Worm (Caenorhabditis elegans): ENCODE data around the gene C17F4.7.

The C17F4.7 gene

DNA sequence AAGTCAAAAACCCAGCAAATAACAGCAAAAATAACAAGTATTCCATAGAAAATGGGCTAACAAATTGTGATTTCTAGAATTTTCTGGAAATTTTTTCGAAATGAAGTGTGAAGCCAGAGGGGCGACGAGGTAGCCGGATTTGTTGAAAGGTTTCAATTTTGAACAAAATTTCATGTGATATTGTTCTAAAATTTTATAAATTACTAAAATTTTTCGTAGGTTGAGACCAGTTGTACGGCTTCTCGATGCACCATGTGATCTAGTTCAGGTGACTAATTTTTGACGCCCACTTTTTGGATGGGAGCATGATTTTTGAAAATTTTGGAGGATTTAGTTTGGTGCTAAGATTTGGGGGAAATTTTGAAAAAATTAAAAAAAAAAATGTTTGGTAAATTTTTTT is 13.4 kb upstream of the C17F4.7 start, which contains the start of gene gcy-19:
gcy-19 (minus strand) TSS at position 101 of the 400 bp plus-strand sequence.
- TF ChIP-seq nhr-90 (tag; optimal IDR thresholded peaks at IDR 0.05; ENCODE audit: poor library complexity) (no peak), ama-1 (optimal IDR thresholded peaks at IDR 0.05) (no peak), mdl-1 (tag; optimal IDR thresholded peaks at IDR 0.05) (no peak), egl-13 (tag; optimal IDR thresholded peaks at IDR 0.05) (no peak), hlh-4 (tag; optimal IDR thresholded peaks at IDR 0.05) (no peak), nhr-85 (tag) (no peak), rnt-1 (tag; optimal IDR thresholded peaks at IDR 0.05) (no peak), dsc-1 (tag; optimal IDR thresholded peaks at IDR 0.05) (no peak), efl-3 (GFP tag; optimal IDR thresholded peaks at IDR 0.05) (no peak), nhr-20 (tag; optimal IDR thresholded peaks at IDR 0.05) (no peak), nhr-237 (tag; optimal IDR thresholded peaks at IDR 0.05) (no peak), zag-1 (tag; optimal IDR thresholded peaks at IDR 0.05) (no peak), hlh-17 (GFP tag; optimal IDR thresholded peaks at IDR 0.05; ENCODE audit: borderline replicate concordance) (no peak), nhr-12 (tag; optimal IDR thresholded peaks at IDR 0.05) (no peak), nhr-28 (tag; optimal IDR thresholded peaks at IDR 0.05) (no peak)

DNA sequence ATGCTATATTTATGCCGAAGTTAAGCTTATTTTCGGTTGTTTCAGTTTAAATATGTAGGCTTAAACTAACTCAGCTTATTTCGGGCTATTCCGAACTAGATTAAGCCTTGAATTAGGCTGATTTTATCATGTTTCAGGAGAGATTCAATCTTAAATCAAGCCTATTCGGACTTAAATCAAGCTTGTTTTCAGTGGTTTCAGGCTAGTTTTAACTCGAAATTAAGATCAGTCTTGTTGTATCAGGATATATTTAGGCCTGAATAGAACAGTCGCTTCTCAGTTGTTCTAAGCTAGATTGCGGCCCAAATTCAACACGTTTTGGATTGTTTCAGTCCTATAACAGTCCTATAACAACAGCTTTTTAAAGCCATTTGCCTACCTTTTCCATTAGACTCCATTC is 6.0 kb upstream of the C17F4.7 start:
- TF ChIP-seq nhr-11 (tag; optimal IDR thresholded peaks at IDR 0.05) (no peak), hpl-2 (GFP tag; optimal IDR thresholded peaks at IDR 0.05) (no peak), lsy-2 (tag; optimal IDR thresholded peaks at IDR 0.05) (no peak), ztf-11 (tag; optimal IDR thresholded peaks at IDR 0.05) (no peak), nhr-84 (tag; optimal IDR thresholded peaks at IDR 0.05) (no peak), dpl-1 (GFP tag; optimal IDR thresholded peaks at IDR 0.05) (no peak), ets-5 (GFP tag; IDR thresholded peaks at IDR 0.05) (no peak), egl-13 (tag; optimal IDR thresholded peaks at IDR 0.05) (no peak), tbx-2 (tag; optimal IDR thresholded peaks at IDR 0.05) (no peak), irx-1 (tag; optimal IDR thresholded peaks at IDR 0.05) (no peak), nhr-28 (tag; optimal IDR thresholded peaks at IDR 0.05) (no peak), skn-1 (tag; optimal IDR thresholded peaks at IDR 0.05) (no peak), nhr-12 (tag; optimal IDR thresholded peaks at IDR 0.05) (no peak), alr-1 (tag; optimal IDR thresholded peaks at IDR 0.05; ENCODE audit: borderline replicate concordance) (no peak), lin-35 (GFP tag; optimal IDR thresholded peaks at IDR 0.05) (no peak), unc-86 (tag; optimal IDR thresholded peaks at IDR 0.05) (no peak), elt-2 (tag; optimal IDR thresholded peaks at IDR 0.05) (no peak), fos-1 (tag; optimal IDR thresholded peaks at IDR 0.05) (no peak), mdl-1 (tag; optimal IDR thresholded peaks at IDR 0.05) (no peak), lin-39 (tag; optimal IDR thresholded peaks at IDR 0.05) (no peak)

DNA sequence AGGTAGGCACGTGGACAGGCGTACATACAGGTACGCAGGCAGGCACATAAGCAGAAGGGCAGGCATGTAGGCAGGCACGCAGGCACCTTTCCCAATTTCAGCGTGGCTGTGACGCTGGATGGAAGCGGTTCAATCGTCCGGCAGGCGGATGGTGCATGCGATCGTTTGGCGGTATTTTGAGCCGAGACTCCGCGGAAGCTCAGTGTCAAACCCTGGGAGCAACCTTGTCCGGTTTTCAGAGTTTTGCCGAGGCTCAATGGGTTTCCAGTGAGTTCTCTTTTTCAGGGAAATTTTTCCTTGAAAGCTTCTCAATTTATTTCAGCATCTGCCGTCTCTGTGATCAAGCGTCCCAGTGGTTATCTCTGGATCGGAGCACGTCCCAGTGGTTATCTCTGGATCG is 4.4 kb upstream of the C17F4.7 start:
- TF ChIP-seq ceh-88 (GFP tag; IDR thresholded peaks at IDR 0.05) (no peak), ama-1 (optimal IDR thresholded peaks at IDR 0.05) (no peak), snu-23 (GFP tag; optimal IDR thresholded peaks at IDR 0.05) (no peak), F16B12.6 (tag; optimal IDR thresholded peaks at IDR 0.05) (no peak), Y116A8C.19 (tag; optimal IDR thresholded peaks at IDR 0.05; ENCODE audit: borderline replicate concordance) (no peak), mdl-1 (tag; optimal IDR thresholded peaks at IDR 0.05) (no peak), ceh-82 (tag; optimal IDR thresholded peaks at IDR 0.05) (no peak), dsc-1 (tag; optimal IDR thresholded peaks at IDR 0.05) (no peak), hlh-4 (tag; optimal IDR thresholded peaks at IDR 0.05) (no peak), hlh-17 (GFP tag; optimal IDR thresholded peaks at IDR 0.05; ENCODE audit: borderline replicate concordance) (no peak), lin-14 (GFP tag; optimal IDR thresholded peaks at IDR 0.05) (no peak), nhr-84 (tag; optimal IDR thresholded peaks at IDR 0.05) (no peak), ceh-90 (tag; optimal IDR thresholded peaks at IDR 0.05) (no peak), nhr-12 (tag; optimal IDR thresholded peaks at IDR 0.05) (no peak), tlp-1 (tag; optimal IDR thresholded peaks at IDR 0.05) (no peak), lin-15B (tag; optimal IDR thresholded peaks at IDR 0.05) (no peak), fkh-8 (tag; optimal IDR thresholded peaks at IDR 0.05) (no peak), ztf-11 (tag; optimal IDR thresholded peaks at IDR 0.05) (no peak)
